Fruit fly (Drosophila melanogaster) whole organism, wandering third instar larva: ENCODE data around the gene CG17065.
"Not testable (repeated sequence)": the region's sequence is repeated elsewhere in the genome, so short reads cannot be mapped to it uniquely, and the experiment has no call there.

Source experiments
- Abd-B ChIP-seq: fragments of >200 bp; optimal IDR thresholded peaks from 2 replicates; lab custom pipeline; 2017; ENCODE audit warnings: missing biosample characterization, missing genetic modification characterization
- CG32264 ChIP-seq: fragments of 200-800 bp; sonication (Bioruptor generic); optimal IDR thresholded peaks from 2 replicates; lab custom pipeline; 2016; ENCODE audit warnings: missing biosample characterization, missing genetic modification characterization
- CrebA ChIP-seq: fragments of 200-800 bp; sonication (Bioruptor generic); optimal IDR thresholded peaks from 2 replicates; lab custom pipeline; 2016; ENCODE audit warnings: missing biosample characterization, mild to moderate bottlenecking, missing genetic modification characterization, borderline replicate concordance
- Dfd ChIP-seq: fragments of >200 bp; optimal IDR thresholded peaks from 2 replicates; lab custom pipeline; 2017; ENCODE audit warnings: missing biosample characterization, missing genetic modification characterization
- Dif ChIP-seq: fragments of 200-275, 200-300 bp; sonication (Bioruptor generic); optimal IDR thresholded peaks from 2 replicates; lab custom pipeline; 2018; ENCODE audit warnings: missing biosample characterization, missing genetic modification characterization; ENCODE audit not compliant: partially characterized antibody
- GATAd ChIP-seq: sonication (Bioruptor generic); optimal IDR thresholded peaks from 2 replicates; lab custom pipeline; 2016; ENCODE audit warnings: missing biosample characterization, missing genetic modification characterization
- HLH106 ChIP-seq: fragments of 200-800 bp; optimal IDR thresholded peaks from 3 replicates; lab custom pipeline; 2019; ENCODE audit warnings: missing biosample characterization, mild to moderate bottlenecking, missing genetic modification characterization, moderate library complexity
- Hnf4 ChIP-seq: fragments of 200-800 bp; sonication (Bioruptor generic); optimal IDR thresholded peaks from 2 replicates; lab custom pipeline; 2016; ENCODE audit warnings: missing biosample characterization, mild to moderate bottlenecking, missing genetic modification characterization
- Hr78 ChIP-seq: fragments of >200 bp; optimal IDR thresholded peaks from 2 replicates; lab custom pipeline; 2017; ENCODE audit warnings: missing biosample characterization, missing genetic modification characterization
- Hr83 ChIP-seq: fragments of 200-300 bp; sonication (Bioruptor generic); optimal IDR thresholded peaks from 2 replicates; lab custom pipeline; 2016; ENCODE audit warnings: missing biosample characterization, mild to moderate bottlenecking, missing genetic modification characterization, moderate library complexity; ENCODE audit not compliant: poor library complexity, severe bottlenecking
- Jra ChIP-seq: sonication (Bioruptor generic); optimal IDR thresholded peaks from 2 replicates; lab custom pipeline; 2016; ENCODE audit warnings: missing biosample characterization, missing genetic modification characterization
- Mio ChIP-seq: sonication (Bioruptor generic); optimal IDR thresholded peaks from 2 replicates; lab custom pipeline; 2016; ENCODE audit warnings: missing biosample characterization, missing genetic modification characterization
- Myc ChIP-seq: fragments of >200 bp; optimal IDR thresholded peaks from 2 replicates; lab custom pipeline; 2017
- N ChIP-seq: fragments of >200 bp; optimal IDR thresholded peaks from 2 replicates; lab custom pipeline; 2018; ENCODE audit warnings: missing biosample characterization, missing external identifiers, missing genetic modification characterization
- OdsH ChIP-seq: fragments of 200-800 bp; sonication (Bioruptor generic); optimal IDR thresholded peaks from 2 replicates; lab custom pipeline; 2016; ENCODE audit warnings: missing biosample characterization, mild to moderate bottlenecking, missing genetic modification characterization
- Rel ChIP-seq, 2 experiments: fragments of 200-800 bp; sonication (Bioruptor generic) in 1 of 2; optimal IDR thresholded peaks; 2 replicates in 1 of 2; 3 replicates in 1 of 2; lab custom pipeline; 2016 to 2019; ENCODE audit warnings: mild to moderate bottlenecking in 2 of 2, missing biosample characterization in 2 of 2, missing genetic modification characterization in 2 of 2, moderate library complexity in 1 of 2
- Sp1 ChIP-seq: fragments of 200-800 bp; sonication (Bioruptor generic); optimal IDR thresholded peaks from 3 replicates; lab custom pipeline; 2019; ENCODE audit warnings: missing biosample characterization, mild to moderate bottlenecking, missing genetic modification characterization, moderate library complexity
- Vsx2 ChIP-seq: fragments of 200-300, 225-300 bp; sonication (Bioruptor generic); optimal IDR thresholded peaks from 2 replicates; lab custom pipeline; 2018; ENCODE audit warnings: missing biosample characterization, missing genetic modification characterization; ENCODE audit not compliant: partially characterized antibody
- br ChIP-seq: fragments of 200-800 bp; sonication (Bioruptor generic); optimal IDR thresholded peaks from 2 replicates; lab custom pipeline; 2016; ENCODE audit warnings: missing biosample characterization, missing genetic modification characterization
- brk ChIP-seq: fragments of 200-800 bp; sonication (Bioruptor generic); optimal IDR thresholded peaks from 2 replicates; lab custom pipeline; 2016; ENCODE audit warnings: missing biosample characterization, mild to moderate bottlenecking, missing genetic modification characterization
- dl ChIP-seq, 2 experiments: fragments of 175-275, 200-275 bp in 1 of 2; fragments of 200-275 bp in 1 of 2; sonication (Bioruptor generic); optimal IDR thresholded peaks; lab custom pipeline; 2018; ENCODE audit warnings: mild to moderate bottlenecking in 2 of 2, missing biosample characterization in 2 of 2, missing genetic modification characterization in 2 of 2, moderate library complexity in 2 of 2; ENCODE audit not compliant: partially characterized antibody in 2 of 2, insufficient read depth in 1 of 2
- dmrt93B ChIP-seq: fragments of 200-800 bp; sonication (Bioruptor generic); optimal IDR thresholded peaks from 2 replicates; lab custom pipeline; 2018; ENCODE audit warnings: missing biosample characterization, mild to moderate bottlenecking, missing genetic modification characterization
- dsf ChIP-seq: sonication (Bioruptor generic); optimal IDR thresholded peaks from 2 replicates; lab custom pipeline; 2016; ENCODE audit warnings: missing biosample characterization, missing genetic modification characterization, borderline replicate concordance
- ey ChIP-seq: fragments of 200-800 bp; sonication (Bioruptor generic); optimal IDR thresholded peaks from 2 replicates; lab custom pipeline; 2016; ENCODE audit warnings: missing biosample characterization, missing genetic modification characterization
- foxo ChIP-seq, 2 experiments: fragments of 200-800 bp; sonication (Bioruptor generic); optimal IDR thresholded peaks; 2 replicates in 1 of 2; 3 replicates in 1 of 2; lab custom pipeline; 2016 to 2017; ENCODE audit warnings: missing biosample characterization in 2 of 2, missing genetic modification characterization in 2 of 2
- fru ChIP-seq: fragments of 200-800 bp; sonication (Bioruptor generic); optimal IDR thresholded peaks from 3 replicates; lab custom pipeline; 2016; ENCODE audit warnings: missing biosample characterization, mild to moderate bottlenecking, missing genetic modification characterization
- h ChIP-seq: fragments of 200-800 bp; sonication (Bioruptor generic); optimal IDR thresholded peaks from 3 replicates; lab custom pipeline; 2016; ENCODE audit warnings: missing biosample characterization, mild to moderate bottlenecking, missing genetic modification characterization
- jim ChIP-seq: fragments of 175-275, 200-325 bp; sonication (Bioruptor generic); optimal IDR thresholded peaks from 2 replicates; lab custom pipeline; 2016; ENCODE audit warnings: missing biosample characterization, mild to moderate bottlenecking, missing genetic modification characterization
- lola ChIP-seq: fragments of >200 bp; optimal IDR thresholded peaks from 2 replicates; lab custom pipeline; 2017; ENCODE audit warnings: missing biosample characterization, missing genetic modification characterization
- pan ChIP-seq: fragments of >200 bp; optimal IDR thresholded peaks from 2 replicates; lab custom pipeline; 2017
- psq ChIP-seq: fragments of 200-800 bp; sonication (Bioruptor generic); optimal IDR thresholded peaks from 3 replicates; lab custom pipeline; 2017; ENCODE audit warnings: missing biosample characterization, mild to moderate bottlenecking, missing genetic modification characterization, moderate library complexity
- rgr ChIP-seq: fragments of 200-800 bp; sonication (Bioruptor generic); optimal IDR thresholded peaks from 3 replicates; lab custom pipeline; 2016; ENCODE audit warnings: missing biosample characterization, mild to moderate bottlenecking, missing genetic modification characterization
- sage ChIP-seq: fragments of 200-800 bp; sonication (Bioruptor generic); optimal IDR thresholded peaks from 2 replicates; lab custom pipeline; 2016; ENCODE audit warnings: missing biosample characterization, mild to moderate bottlenecking, missing genetic modification characterization
- sv ChIP-seq: fragments of 200-800 bp; sonication (Bioruptor generic); optimal IDR thresholded peaks from 3 replicates; lab custom pipeline; 2016; ENCODE audit warnings: missing biosample characterization, missing genetic modification characterization
- tai ChIP-seq: sonication (Bioruptor generic); optimal IDR thresholded peaks from 2 replicates; lab custom pipeline; 2016; ENCODE audit warnings: missing biosample characterization, missing genetic modification characterization
- usp ChIP-seq: fragments of >200 bp; optimal IDR thresholded peaks from 2 replicates; lab custom pipeline; 2017; ENCODE audit warnings: missing biosample characterization, missing genetic modification characterization
- woc ChIP-seq: sonication (Bioruptor generic); optimal IDR thresholded peaks from 2 replicates; lab custom pipeline; 2016; ENCODE audit warnings: missing biosample characterization, mild to moderate bottlenecking, missing genetic modification characterization

CG17065 gene

DNA sequence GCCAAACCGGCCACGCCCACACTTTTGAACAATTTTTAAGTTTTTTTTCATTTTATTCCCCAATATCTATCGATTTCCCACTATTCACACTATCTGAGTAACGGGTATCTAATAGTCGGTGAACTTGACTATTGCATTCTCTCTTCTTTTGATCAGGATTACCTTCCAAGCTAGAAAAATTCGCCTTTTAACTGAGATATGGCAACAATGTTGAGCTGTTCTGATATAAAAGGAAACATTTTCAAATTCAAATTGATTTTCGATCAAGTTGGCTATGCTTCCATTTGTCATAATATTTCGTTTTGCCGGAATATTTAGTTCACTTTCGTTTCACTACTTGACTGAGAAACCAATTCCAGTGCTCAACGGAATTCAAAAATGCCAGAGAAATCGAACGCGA, 1.9 kb upstream of the CG17065 start, which contains the start of gene CG42577:
Gene CG42577, plus strand, starts transcription at position 301 of the 400 bp plus-strand sequence.
- TF ChIP-seq Mio; fru; h (GFP tag; lab: Kevin White, UChicago): not testable (repeated sequence)

- TF ChIP-seq dl (GFP tag; optimal IDR thresholded peaks at IDR 0.05; lab: Kevin White, UChicago; ENCODE audit: insufficient read depth in 1 of 2, partially characterized antibody in 2 of 2): no peak
- TF ChIP-seq sv (GFP tag; lab: Kevin White, UChicago): no peak
- TF ChIP-seq dmrt93B: no peak
- no peak for TF ChIP-seq GATAd
- no peak for TF ChIP-seq Sp1 (GFP tag; lab: Kevin White, UChicago)
- TF ChIP-seq Rel (GFP tag; optimal IDR thresholded peaks at IDR 0.05; lab: Kevin White, UChicago): no peak
- no peak for TF ChIP-seq Rel (tag; optimal IDR thresholded peaks at IDR 0.05; lab: Kevin White, UChicago)
- no peak for TF ChIP-seq dsf (GFP tag; lab: Kevin White, UChicago)
- TF ChIP-seq HLH106 (tag; lab: Kevin White, UChicago): no peak
- no peak for TF ChIP-seq Vsx2 (GFP tag; lab: Kevin White, UChicago)
- no peak for TF ChIP-seq Hnf4 (GFP tag; lab: Kevin White, UChicago)
- no peak for TF ChIP-seq Abd-B
- TF ChIP-seq foxo (GFP tag; optimal IDR thresholded peaks at IDR 0.05; lab: Kevin White, UChicago): no peak
- no peak for TF ChIP-seq lola (GFP tag; lab: Kevin White, UChicago)
- TF ChIP-seq CG32264 (GFP tag; lab: Kevin White, UChicago): no peak
- TF ChIP-seq sage: no peak
- no peak for TF ChIP-seq woc (GFP tag; lab: Kevin White, UChicago)
- no peak for TF ChIP-seq fru
- TF ChIP-seq tai (GFP tag; lab: Kevin White, UChicago): no peak
- TF ChIP-seq Jra (GFP tag; lab: Kevin White, UChicago): no peak
Observed at dm6 chrX:20255977-20256376, 1.0 kb downstream of the CG17065 start.

dm6 chrX:20251586-20252160, 5.3 kb downstream of the CG17065 start:
- TF ChIP-seq dmrt93B (no peak), CG32264 (GFP tag; lab: Kevin White, UChicago) (no peak), lola (GFP tag; lab: Kevin White, UChicago) (no peak), usp (no peak), brk (no peak), Hnf4 (GFP tag; lab: Kevin White, UChicago) (no peak), N (GFP tag; lab: Kevin White, UChicago) (peak; percentile 35), dsf (GFP tag; lab: Kevin White, UChicago) (no peak), Jra (GFP tag; lab: Kevin White, UChicago) (peak; percentile 5)

DNA sequence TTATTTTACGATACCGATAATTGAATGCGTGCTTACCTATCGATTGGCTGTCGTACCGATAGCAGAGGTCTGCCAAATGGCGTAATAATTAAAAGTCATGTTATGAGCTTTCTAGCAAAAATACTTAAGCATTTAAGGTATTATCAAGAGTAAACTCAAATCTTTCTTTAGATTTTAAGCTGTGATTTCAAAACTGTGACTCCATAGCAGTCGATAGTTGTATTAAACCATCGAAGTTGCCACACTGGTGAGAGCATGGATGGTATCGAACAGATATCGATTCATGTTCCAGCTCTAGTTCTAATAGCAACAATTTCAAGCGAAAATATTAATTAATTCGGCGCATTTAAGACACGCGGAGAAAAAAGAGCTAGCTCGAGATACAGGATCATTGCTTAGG, 5.9 kb downstream of the CG17065 start, which contains the start of the genes CG17068 and Rab10:
Gene CG17068, minus strand, starts transcription at position 25 of the 400 bp plus-strand sequence.
Gene Rab10, plus strand, starts transcription at position 270 of the 400 bp plus-strand sequence.
- peak; percentile 12 for TF ChIP-seq Myc (lab: Kevin White, UChicago)
- no peak for TF ChIP-seq Sp1 (GFP tag; lab: Kevin White, UChicago)
- TF ChIP-seq foxo (GFP tag; optimal IDR thresholded peaks at IDR 0.05; lab: Kevin White, UChicago): peak in 1 of 2 experiments; percentile 7
- TF ChIP-seq Rel (GFP tag; optimal IDR thresholded peaks at IDR 0.05; lab: Kevin White, UChicago): no peak
- peak; percentile 14 for TF ChIP-seq Rel (tag; optimal IDR thresholded peaks at IDR 0.05; lab: Kevin White, UChicago)
- peak; percentile 19 for TF ChIP-seq h (GFP tag; lab: Kevin White, UChicago)

DNA sequence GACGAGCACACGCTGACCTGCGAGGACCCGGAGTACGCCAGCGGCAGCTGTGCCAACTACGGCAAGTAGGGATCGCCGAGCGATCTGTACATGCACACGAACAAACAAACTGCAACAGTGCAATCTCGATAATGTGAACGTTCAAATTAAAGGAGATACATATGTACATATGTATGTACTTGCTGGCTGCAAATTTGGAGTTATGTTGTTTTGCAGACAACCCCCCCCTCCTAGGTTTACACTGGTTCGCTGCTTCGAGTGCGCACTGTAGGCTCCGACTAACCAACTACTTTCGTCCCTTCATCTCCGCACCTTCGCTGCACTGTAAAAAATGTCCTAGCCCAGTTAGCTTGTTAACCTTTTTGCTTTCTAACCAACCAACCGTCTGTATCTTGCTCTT, 9.3 kb downstream of the CG17065 start:
- TF ChIP-seq ey (GFP tag; lab: Kevin White, UChicago): peak; percentile 16
- no peak for TF ChIP-seq N (GFP tag; lab: Kevin White, UChicago)
- peak in 1 of 2 experiments; percentile 28 for TF ChIP-seq foxo (GFP tag; optimal IDR thresholded peaks at IDR 0.05; lab: Kevin White, UChicago)
- no peak for TF ChIP-seq Jra (GFP tag; lab: Kevin White, UChicago)
- no peak for TF ChIP-seq br (GFP tag; lab: Kevin White, UChicago)
- TF ChIP-seq lola (GFP tag; lab: Kevin White, UChicago): no peak
- no peak for TF ChIP-seq jim
- TF ChIP-seq Hnf4 (GFP tag; lab: Kevin White, UChicago): no peak
- TF ChIP-seq Abd-B: no peak
- no peak for TF ChIP-seq brk
- TF ChIP-seq Sp1 (GFP tag; lab: Kevin White, UChicago): no peak
- peak; percentile 10 for TF ChIP-seq rgr (GFP tag; lab: Kevin White, UChicago)
- no peak for TF ChIP-seq sage
- TF ChIP-seq pan (lab: Kevin White, UChicago): no peak
- TF ChIP-seq dl (GFP tag; optimal IDR thresholded peaks at IDR 0.05; lab: Kevin White, UChicago; ENCODE audit: insufficient read depth in 1 of 2, partially characterized antibody in 2 of 2): no peak
- no peak for TF ChIP-seq Dif
- TF ChIP-seq Hr83: no peak
- TF ChIP-seq OdsH (GFP tag; lab: Kevin White, UChicago): peak; percentile 2
- no peak for TF ChIP-seq Hr78 (GFP tag; lab: Kevin White, UChicago)
- TF ChIP-seq woc (GFP tag; lab: Kevin White, UChicago): no peak
- TF ChIP-seq Dfd (GFP tag; lab: Kevin White, UChicago): no peak
- peak; percentile 18 for TF ChIP-seq fru
- no peak for TF ChIP-seq Myc (lab: Kevin White, UChicago)
- no peak for TF ChIP-seq sv (GFP tag; lab: Kevin White, UChicago)
- no peak for TF ChIP-seq CrebA (GFP tag; lab: Kevin White, UChicago)
- TF ChIP-seq Vsx2 (GFP tag; lab: Kevin White, UChicago): no peak
- TF ChIP-seq tai (GFP tag; lab: Kevin White, UChicago): no peak
- no peak for TF ChIP-seq Mio
- no peak for TF ChIP-seq psq (GFP tag; lab: Kevin White, UChicago)
